Fruit fly (Drosophila melanogaster) whole organism, embryonic: ENCODE data around the gene Vm26Aa.
A peak's percentile ranks its signal among the peaks of the same experiment; 100 is the strongest.

Source experiments
- ATbp ChIP-seq: fragments of 200-800 bp; sonication (Bioruptor generic); optimal IDR thresholded peaks from 2 replicates; lab custom pipeline; 2017; ENCODE audit warnings: missing biosample characterization, mild to moderate bottlenecking, missing genetic modification characterization, missing genetic modification reagents
- Atf-2 ChIP-seq: fragments of 200-800 bp; sonication (Bioruptor generic); optimal IDR thresholded peaks from 2 replicates; lab custom pipeline; 2016; ENCODE audit warnings: missing biosample characterization, missing genetic modification characterization
- Atf6 ChIP-seq: fragments of 200-800 bp; sonication (Bioruptor generic); IDR thresholded peaks from 2 replicates; pipeline ENCODE4 v1.3.6; 2022; ENCODE audit warnings: missing biosample characterization, missing genetic modification characterization
- CG12769 ChIP-seq: fragments of 200-800 bp; sonication (Bioruptor generic); optimal IDR thresholded peaks from 2 replicates; lab custom pipeline; 2019; ENCODE audit warnings: missing biosample characterization, mild to moderate bottlenecking, missing genetic modification characterization, moderate library complexity
- CG15479 ChIP-seq: fragments of 200-800 bp; sonication (Bioruptor generic); optimal IDR thresholded peaks from 3 replicates; lab custom pipeline; 2019; ENCODE audit warnings: missing biosample characterization, mild to moderate bottlenecking, missing genetic modification characterization, moderate library complexity
- CG15696 ChIP-seq: fragments of 200-800 bp; sonication (Bioruptor generic); optimal IDR thresholded peaks from 2 replicates; lab custom pipeline; 2019; ENCODE audit warnings: missing biosample characterization, mild to moderate bottlenecking, missing genetic modification characterization, moderate library complexity
- CG16813 ChIP-seq: fragments of 200-800 bp; sonication (Bioruptor generic); IDR thresholded peaks from 3 replicates; pipeline ENCODE4 v1.3.6; 2022; ENCODE audit warnings: missing biosample characterization, missing genetic modification characterization; ENCODE audit not compliant: partially characterized antibody
- CG18476 ChIP-seq: fragments of 200-800 bp; sonication (Bioruptor generic); optimal IDR thresholded peaks from 2 replicates; lab custom pipeline; 2016; ENCODE audit warnings: missing biosample characterization, mild to moderate bottlenecking, missing genetic modification characterization
- CG4854 ChIP-seq: fragments of 200-800 bp; sonication (Bioruptor generic); optimal IDR thresholded peaks from 2 replicates; lab custom pipeline; 2016; ENCODE audit warnings: missing biosample characterization, missing genetic modification characterization, inconsistent platforms
- CG6654 ChIP-seq: fragments of 200-800 bp; sonication (Bioruptor generic); optimal IDR thresholded peaks from 2 replicates; lab custom pipeline; 2017; ENCODE audit warnings: missing biosample characterization, mild to moderate bottlenecking, missing genetic modification characterization
- CG7372 ChIP-seq: fragments of 200-800 bp; sonication (Bioruptor generic); IDR thresholded peaks from 2 replicates; pipeline ENCODE4 v1.3.6; 2022; ENCODE audit warnings: missing biosample characterization, missing genetic modification characterization
- CG7556 ChIP-seq: fragments of 200-800 bp; sonication (Bioruptor generic); optimal IDR thresholded peaks from 2 replicates; lab custom pipeline; 2017; ENCODE audit warnings: missing biosample characterization, mild to moderate bottlenecking, missing genetic modification characterization
- CG9876 ChIP-seq: fragments of 200-800 bp; sonication (Bioruptor generic); optimal IDR thresholded peaks from 2 replicates; lab custom pipeline; 2016; ENCODE audit warnings: missing biosample characterization, missing genetic modification characterization
- CoRest ChIP-seq: fragments of 200-800 bp; sonication (Bioruptor generic); optimal IDR thresholded peaks from 3 replicates; lab custom pipeline; 2018; ENCODE audit warnings: missing biosample characterization, mild to moderate bottlenecking, missing genetic modification characterization, moderate library complexity
- Dad ChIP-seq: fragments of 200-800 bp; sonication (Bioruptor generic); optimal IDR thresholded peaks from 3 replicates; lab custom pipeline; 2016; ENCODE audit warnings: missing biosample characterization, missing genetic modification characterization
- Doc3 ChIP-seq: fragments of 200-800 bp; sonication (Bioruptor generic); IDR thresholded peaks from 3 replicates; pipeline ENCODE4 v1.3.6; 2022; ENCODE audit warnings: missing biosample characterization, missing genetic modification characterization; ENCODE audit not compliant: partially characterized antibody
- H2.0 ChIP-seq: fragments of 200-800 bp; sonication (Bioruptor generic); IDR thresholded peaks from 2 replicates; pipeline ENCODE4 v1.3.6; 2022; ENCODE audit warnings: missing biosample characterization, missing genetic modification characterization
- Hey ChIP-seq: fragments of 200-800 bp; sonication (Bioruptor generic); optimal IDR thresholded peaks from 3 replicates; lab custom pipeline; 2018; ENCODE audit warnings: missing biosample characterization, mild to moderate bottlenecking, missing genetic modification characterization
- Hr78 ChIP-seq, 2 experiments: fragments of 200-800 bp in 1 of 2; fragments of >200 bp in 1 of 2; sonication (Bioruptor generic) in 1 of 2; optimal IDR thresholded peaks; 2 replicates each; lab custom pipeline; 2017 to 2019; ENCODE audit warnings: missing biosample characterization in 2 of 2, missing genetic modification characterization in 2 of 2, mild to moderate bottlenecking in 1 of 2, moderate library complexity in 1 of 2
- Lpt ChIP-seq: fragments of >200 bp; optimal IDR thresholded peaks from 2 replicates; lab custom pipeline; 2018; ENCODE audit warnings: missing biosample characterization, missing genetic modification characterization
- Mes4 ChIP-seq: fragments of 200-800 bp; sonication (Bioruptor generic); optimal IDR thresholded peaks from 2 replicates; lab custom pipeline; 2016; ENCODE audit warnings: missing biosample characterization, missing genetic modification characterization
- Opbp ChIP-seq: fragments of 200-800 bp; sonication (Bioruptor generic); IDR thresholded peaks from 3 replicates; pipeline ENCODE4 v1.3.6; 2022; ENCODE audit warnings: missing biosample characterization, missing genetic modification characterization; ENCODE audit not compliant: partially characterized antibody
- Ptx1 ChIP-seq: fragments of 200-800 bp; sonication (Bioruptor generic); IDR thresholded peaks from 2 replicates; pipeline ENCODE4 v1.3.6; 2022; ENCODE audit warnings: missing biosample characterization, missing genetic modification characterization
- Rfx ChIP-seq: fragments of 200-800 bp; sonication (Bioruptor generic); IDR thresholded peaks from 2 replicates; pipeline ENCODE4 v1.3.6; 2022; ENCODE audit warnings: missing biosample characterization, missing genetic modification characterization
- Trl ChIP-seq, 3 experiments: fragments of >200 bp in 2 of 3; fragments of 200-800 bp in 1 of 3; sonication (Bioruptor generic) in 1 of 3; optimal IDR thresholded peaks; 2 replicates in 1 of 3; 3 replicates in 2 of 3; lab custom pipeline; 2016 to 2017; ENCODE audit warnings: missing biosample characterization in 1 of 3, missing genetic modification characterization in 1 of 3
- Usf ChIP-seq: fragments of 200-800 bp; sonication (Bioruptor generic); optimal IDR thresholded peaks from 2 replicates; lab custom pipeline; 2017; ENCODE audit warnings: missing genotype, missing biosample characterization, missing genetic modification characterization
- Vsx1 ChIP-seq: fragments of 200-800 bp; sonication (Bioruptor generic); optimal IDR thresholded peaks from 2 replicates; lab custom pipeline; 2017; ENCODE audit warnings: missing biosample characterization, mild to moderate bottlenecking, missing genetic modification characterization, missing genetic modification reagents
- bowl ChIP-seq: fragments of 200-800 bp; sonication (Bioruptor generic); IDR thresholded peaks from 2 replicates; pipeline ENCODE4 v1.3.6; 2022; ENCODE audit warnings: missing biosample characterization, missing genetic modification characterization
- cad ChIP-seq: fragments of >200 bp; optimal IDR thresholded peaks from 2 replicates; lab custom pipeline; 2017; ENCODE audit warnings: missing biosample characterization, missing genetic modification characterization
- chn ChIP-seq: fragments of 200-800 bp; sonication (Bioruptor generic); optimal IDR thresholded peaks from 2 replicates; lab custom pipeline; 2016; ENCODE audit warnings: missing biosample characterization, missing genetic modification characterization
- ci ChIP-seq: fragments of 200-800 bp; sonication (Bioruptor generic); IDR thresholded peaks from 3 replicates; pipeline ENCODE4 v1.3.6; 2022; ENCODE audit warnings: missing biosample characterization, missing genetic modification characterization
- dati ChIP-seq: fragments of 200-800 bp; sonication (Bioruptor generic); IDR thresholded peaks from 2 replicates; pipeline ENCODE4 v1.3.6; 2022; ENCODE audit warnings: missing biosample characterization, missing genetic modification characterization
- disco-r ChIP-seq: fragments of 200-800 bp; sonication (Bioruptor generic); optimal IDR thresholded peaks from 2 replicates; lab custom pipeline; 2016; ENCODE audit warnings: missing biosample characterization, missing genetic modification characterization
- ems ChIP-seq: fragments of 200-800 bp; sonication (Bioruptor generic); optimal IDR thresholded peaks from 3 replicates; lab custom pipeline; 2016; ENCODE audit warnings: missing biosample characterization, missing genetic modification characterization
- hb ChIP-seq: fragments of 200-800 bp; sonication (Bioruptor generic); IDR thresholded peaks from 3 replicates; pipeline ENCODE4 v1.3.6; 2022; ENCODE audit warnings: missing biosample characterization, missing genetic modification characterization; ENCODE audit not compliant: partially characterized antibody
- hkb ChIP-seq, 2 experiments: fragments of 200-800 bp in 1 of 2; fragments of >200 bp in 1 of 2; sonication (Bioruptor generic) in 1 of 2; IDR thresholded peaks in 1 of 2; optimal IDR thresholded peaks in 1 of 2; 2 replicates each; pipeline versions ENCODE4 v1.3.6 to Lab custom; 2017 to 2022; ENCODE audit warnings: missing biosample characterization in 1 of 2, missing genetic modification characterization in 1 of 2
- insv ChIP-seq, 2 experiments: fragments of 200-800 bp; sonication (Bioruptor generic); optimal IDR thresholded peaks; 3 replicates each; lab custom pipeline; 2016 to 2018; ENCODE audit warnings: missing biosample characterization in 2 of 2, missing genetic modification characterization in 2 of 2
- kay ChIP-seq: fragments of 200-800 bp; sonication (Bioruptor generic); optimal IDR thresholded peaks from 2 replicates; lab custom pipeline; 2016; ENCODE audit warnings: missing biosample characterization, missing genetic modification characterization
- mld ChIP-seq: fragments of 200-800 bp; sonication (Bioruptor generic); IDR thresholded peaks from 3 replicates; pipeline ENCODE4 v1.3.6; 2022; ENCODE audit warnings: missing biosample characterization, missing genetic modification characterization; ENCODE audit not compliant: partially characterized antibody
- pho ChIP-seq: fragments of 200-800 bp; sonication (Bioruptor generic); optimal IDR thresholded peaks from 2 replicates; lab custom pipeline; 2016; ENCODE audit warnings: missing biosample characterization, missing genetic modification characterization
- prd ChIP-seq, 3 experiments: fragments of >200 bp in 2 of 3; fragments of 200-800 bp in 1 of 3; sonication (Bioruptor generic) in 1 of 3; optimal IDR thresholded peaks in 2 of 3; IDR thresholded peaks in 1 of 3; 2 replicates in 2 of 3; 3 replicates in 1 of 3; pipeline versions ENCODE4 v1.3.6 to Lab custom; 2017 to 2022; ENCODE audit warnings: missing biosample characterization in 1 of 3, missing genetic modification characterization in 1 of 3
- ranshi ChIP-seq: fragments of 200-800 bp; sonication (Bioruptor generic); IDR thresholded peaks from 2 replicates; pipeline ENCODE4 v1.3.6; 2022; ENCODE audit warnings: missing biosample characterization, missing genetic modification characterization
- repo ChIP-seq: fragments of 200-800 bp; sonication (Bioruptor generic); optimal IDR thresholded peaks from 2 replicates; lab custom pipeline; 2016; ENCODE audit warnings: missing biosample characterization, missing genetic modification characterization
- yki ChIP-seq: fragments of >200 bp; optimal IDR thresholded peaks from 3 replicates; lab custom pipeline; 2018
- zen ChIP-seq: fragments of 200-800 bp; sonication (Bioruptor generic); optimal IDR thresholded peaks from 3 replicates; lab custom pipeline; 2018; ENCODE audit warnings: missing biosample characterization, mild to moderate bottlenecking, missing genetic modification characterization, moderate library complexity
- zen2 ChIP-seq: fragments of 200-800 bp; sonication (Bioruptor generic); IDR thresholded peaks from 3 replicates; pipeline ENCODE4 v1.3.6; 2022; ENCODE audit warnings: missing biosample characterization, missing genetic modification characterization; ENCODE audit not compliant: partially characterized antibody

The Vm26Aa gene

dm6 chr2L:5944305-5945282 is 15.5 kb downstream of the Vm26Aa start (continued):
- no peak for TF ChIP-seq CG7556 (GFP tag; lab: Kevin White, UChicago)
- TF ChIP-seq CG7372 (GFP tag; lab: Robert Waterston, UW) = no peak
- no peak for TF ChIP-seq disco-r (GFP tag; lab: Kevin White, UChicago)
- TF ChIP-seq ranshi (GFP tag; lab: Robert Waterston, UW) = peak; percentile 25; the same call in 1 of the 2 replicates
- no peak for TF ChIP-seq Mes4 (GFP tag; lab: Kevin White, UChicago)
- peak; percentile 67 for TF ChIP-seq yki (lab: Kevin White, UChicago)
- TF ChIP-seq bowl (GFP tag; lab: Robert Waterston, UW) = peak; percentile 43; the same call in 1 of the 2 replicates
- no peak for TF ChIP-seq hb
- no peak for TF ChIP-seq Lpt (GFP tag; lab: Kevin White, UChicago)
- TF ChIP-seq Rfx = peak; percentile 21; the same call in 1 of the 2 replicates
- no peak for TF ChIP-seq Doc3
- TF ChIP-seq Opbp = peak; percentile 31; the same call in 1 of the 3 replicates
- TF ChIP-seq CoRest (tag; lab: Kevin White, UChicago) = no peak
- TF ChIP-seq CG9876 (GFP tag; lab: Kevin White, UChicago) = no peak
- peak; percentile 95 for TF ChIP-seq Vsx1 (GFP tag; lab: Kevin White, UChicago)
- peak; percentile 45; the same call in 1 of the 2 replicates for TF ChIP-seq Atf6
- no peak for TF ChIP-seq CG4854 (GFP tag; lab: Kevin White, UChicago)
- TF ChIP-seq prd (optimal IDR thresholded peaks at IDR 0.05; lab: Kevin White, UChicago) = no peak
- no peak for TF ChIP-seq prd (GFP tag; IDR thresholded peaks at IDR 0.05; lab: Robert Waterston, UW)
- peak; percentile 53; the same call in 2 of the 3 replicates for TF ChIP-seq zen2 (GFP tag; lab: Robert Waterston, UW)
- no peak for TF ChIP-seq CG15696
- TF ChIP-seq H2.0 (GFP tag; lab: Robert Waterston, UW) = peak; percentile 45
- peak; percentile 32 for TF ChIP-seq cad (GFP tag; lab: Kevin White, UChicago)
- TF ChIP-seq Hey (tag; lab: Kevin White, UChicago) = peak; percentile 43
- no peak for TF ChIP-seq repo
- TF ChIP-seq CG18476 (GFP tag; lab: Kevin White, UChicago) = no peak
- no peak for TF ChIP-seq Atf-2
- no peak for TF ChIP-seq insv (GFP tag; optimal IDR thresholded peaks at IDR 0.05; lab: Kevin White, UChicago)
- peak; percentile 57 for TF ChIP-seq CG12769 (tag; lab: Kevin White, UChicago)
- no peak for TF ChIP-seq ems (GFP tag; lab: Kevin White, UChicago)
- no peak for TF ChIP-seq ATbp (GFP tag; lab: Kevin White, UChicago)
- TF ChIP-seq ci (GFP tag; lab: Robert Waterston, UW) = peak; percentile 78
- no peak for TF ChIP-seq CG6654 (GFP tag; lab: Kevin White, UChicago)
- TF ChIP-seq Usf (GFP tag; lab: Kevin White, UChicago) = no peak
- TF ChIP-seq pho (GFP tag; lab: Kevin White, UChicago) = no peak
- 0 out of 2 replicates have a peak, but pooled peaks have one; percentile 15 for TF ChIP-seq Ptx1 (GFP tag; lab: Robert Waterston, UW)
- peak; percentile 14 for TF ChIP-seq CG15479 (GFP tag; lab: Kevin White, UChicago)
- peak; percentile 45 for TF ChIP-seq kay (GFP tag; lab: Kevin White, UChicago)
- peak; percentile 34 for TF ChIP-seq Dad
- TF ChIP-seq hkb (optimal IDR thresholded peaks at IDR 0.05; lab: Kevin White, UChicago) = no peak
- TF ChIP-seq hkb (GFP tag; IDR thresholded peaks at IDR 0.05; lab: Robert Waterston, UW) = peak; percentile 63; the same call in 1 of the 2 replicates
- no peak for TF ChIP-seq zen (tag; lab: Kevin White, UChicago)
- TF ChIP-seq Trl (optimal IDR thresholded peaks at IDR 0.05; lab: Kevin White, UChicago) = peak in 1 of 2 experiments; percentile 87
- TF ChIP-seq Trl (GFP tag; optimal IDR thresholded peaks at IDR 0.05; lab: Kevin White, UChicago) = peak; percentile 3
- no peak for TF ChIP-seq dati (GFP tag; lab: Robert Waterston, UW)
- peak; percentile 47 for TF ChIP-seq chn (GFP tag; lab: Kevin White, UChicago)
- TF ChIP-seq mld (GFP tag; lab: Robert Waterston, UW) = no peak
- TF ChIP-seq CG16813 (GFP tag; lab: Robert Waterston, UW) = peak; percentile 46; the same call in 1 of the 3 replicates
- peak in 1 of 2 experiments; percentile 99 for TF ChIP-seq Hr78 (GFP tag; optimal IDR thresholded peaks at IDR 0.05; lab: Kevin White, UChicago)
